Worm (Caenorhabditis elegans) whole organism, young adult: ENCODE results near the gene prp-9.
A peak's percentile ranks its signal among the peaks of the same experiment; 100 is the strongest.

Source experiments
- F10E7.11 ChIP-seq: sonication (generic microtip); optimal IDR thresholded peaks from 2 replicates; lab custom pipeline; 2017; ENCODE audit warnings: mild to moderate bottlenecking, missing genetic modification characterization, moderate library complexity, missing compliant biosample characterization
- F23B12.7 ChIP-seq: sonication (generic microtip); optimal IDR thresholded peaks from 2 replicates; lab custom pipeline; 2017; ENCODE audit warnings: missing genetic modification characterization, mild to moderate bottlenecking, missing compliant biosample characterization, antibody characterized with exemption, moderate library complexity; ENCODE audit not compliant: insufficient read depth
- F39B2.1 ChIP-seq: fragments of 200-800 bp; sonication (Bioruptor generic); IDR thresholded peaks from 2 replicates; pipeline ENCODE4 v1.3.6; 2022; ENCODE audit warnings: missing genetic modification reagents, missing genetic modification characterization, missing compliant biosample characterization
- F49E8.2 ChIP-seq: sonication (generic microtip); optimal IDR thresholded peaks from 3 replicates; lab custom pipeline; 2017; ENCODE audit warnings: missing genetic modification characterization, mild to moderate bottlenecking, missing compliant biosample characterization, antibody characterized with exemption, moderate library complexity; ENCODE audit not compliant: insufficient read depth
- F52B5.7 ChIP-seq: sonication (generic microtip); optimal IDR thresholded peaks from 2 replicates; lab custom pipeline; 2016; ENCODE audit warnings: mild to moderate bottlenecking, missing genetic modification characterization, missing compliant biosample characterization
- F55B11.4 ChIP-seq: sonication (generic microtip); optimal IDR thresholded peaks from 2 replicates; lab custom pipeline; 2016; ENCODE audit warnings: missing compliant biosample characterization, missing genetic modification characterization, borderline replicate concordance; ENCODE audit not compliant: insufficient read depth
- Y79H2A.3 ChIP-seq: fragments of 200-800 bp; sonication (Bioruptor generic); conservative IDR thresholded peaks from 2 replicates; pipeline ENCODE4 v1.3.6; 2022; ENCODE audit warnings: missing genetic modification reagents, missing genetic modification characterization, missing compliant biosample characterization
- akir-1 ChIP-seq: fragments of 200-800 bp; sonication (Bioruptor generic); optimal IDR thresholded peaks from 2 replicates; lab custom pipeline; 2018; ENCODE audit warnings: mild to moderate bottlenecking, missing genetic modification characterization, moderate library complexity, missing compliant biosample characterization
- ama-1 ChIP-seq, 3 experiments: fragments of 150-350 bp in 1 of 3; sonication (generic microtip) in 2 of 3; optimal IDR thresholded peaks; 2 replicates each; lab custom pipeline; 2014 to 2018; ENCODE audit warnings: missing biosample characterization in 2 of 3, missing genetic modification characterization in 2 of 3, missing genetic modification reagents in 2 of 3
- atf-7 ChIP-seq: sonication (generic microtip); optimal IDR thresholded peaks from 2 replicates; lab custom pipeline; 2017; ENCODE audit warnings: mild to moderate bottlenecking, missing genetic modification characterization, missing compliant biosample characterization
- attf-3 ChIP-seq: fragments of 200-800 bp; sonication (Bioruptor generic); conservative IDR thresholded peaks from 2 replicates; pipeline ENCODE4 v1.3.6; 2022; ENCODE audit warnings: missing genetic modification reagents, missing genetic modification characterization, missing compliant biosample characterization
- ccch-3 ChIP-seq: fragments of 200-800 bp; sonication (Bioruptor generic); optimal IDR thresholded peaks from 2 replicates; lab custom pipeline; 2018; ENCODE audit warnings: mild to moderate bottlenecking, missing genetic modification characterization, missing compliant biosample characterization
- cebp-1 ChIP-seq, 2 experiments: fragments of 200-800 bp in 1 of 2; sonication (Bioruptor generic) in 1 of 2; sonication (generic microtip) in 1 of 2; IDR thresholded peaks in 1 of 2; optimal IDR thresholded peaks in 1 of 2; 2 replicates each; pipeline versions ENCODE4 v1.3.6 to Lab custom; 2017 to 2022; ENCODE audit warnings: missing compliant biosample characterization in 2 of 2, missing genetic modification characterization in 2 of 2, mild to moderate bottlenecking in 1 of 2, missing genetic modification reagents in 1 of 2, moderate library complexity in 1 of 2
- cebp-2 ChIP-seq: fragments of 200-800 bp; sonication (Bioruptor generic); IDR thresholded peaks from 2 replicates; pipeline ENCODE4 v1.3.6; 2022; ENCODE audit warnings: missing genetic modification characterization, missing compliant biosample characterization
- ceh-100 ChIP-seq: fragments of 200-800 bp; sonication (Bioruptor generic); IDR thresholded peaks from 2 replicates; pipeline ENCODE4 v1.3.6; 2022; ENCODE audit warnings: missing genetic modification reagents, missing genetic modification characterization, missing compliant biosample characterization
- ceh-79 ChIP-seq: sonication (generic microtip); optimal IDR thresholded peaks from 2 replicates; lab custom pipeline; 2017; ENCODE audit warnings: mild to moderate bottlenecking, missing genetic modification characterization, missing compliant biosample characterization
- ceh-91 ChIP-seq: fragments of 200-800 bp; sonication (Bioruptor generic); IDR thresholded peaks from 2 replicates; pipeline ENCODE4 v1.3.6; 2022; ENCODE audit warnings: missing genetic modification reagents, missing genetic modification characterization, missing compliant biosample characterization
- dox-1 ChIP-seq: fragments of 200-800 bp; sonication (Bioruptor generic); IDR thresholded peaks from 2 replicates; pipeline ENCODE4 v1.3.6; 2022; ENCODE audit warnings: missing genetic modification reagents, missing genetic modification characterization, missing compliant biosample characterization
- efl-1 ChIP-seq: fragments of 150-350 bp; optimal IDR thresholded peaks from 2 replicates; lab custom pipeline; 2014; ENCODE audit warnings: missing biosample characterization, missing genetic modification reagents, missing genetic modification characterization
- egl-44 ChIP-seq: fragments of 200-800 bp; sonication (Bioruptor generic); IDR thresholded peaks from 2 replicates; pipeline ENCODE4 v1.3.6; 2022; ENCODE audit warnings: missing genetic modification reagents, missing genetic modification characterization, missing compliant biosample characterization
- him-1 ChIP-seq: sonication (generic microtip); optimal IDR thresholded peaks from 2 replicates; lab custom pipeline; 2016; ENCODE audit warnings: missing genotype, missing genetic modification reagents, missing genetic modification characterization, missing compliant biosample characterization
- hmg-20 ChIP-seq: fragments of 200-800 bp; sonication (Bioruptor generic); IDR thresholded peaks from 2 replicates; pipeline ENCODE4 v1.3.6; 2022; ENCODE audit warnings: missing genetic modification reagents, missing genetic modification characterization, missing compliant biosample characterization
- lag-1 ChIP-seq: fragments of 200-800 bp; sonication (Bioruptor generic); IDR thresholded peaks from 2 replicates; pipeline ENCODE4 v1.3.6; 2022; ENCODE audit warnings: missing genetic modification reagents, missing genetic modification characterization, missing compliant biosample characterization
- let-526 ChIP-seq: fragments of 200-800 bp; sonication (Bioruptor generic); IDR thresholded peaks from 2 replicates; pipeline ENCODE4 v1.3.6; 2022; ENCODE audit warnings: missing genetic modification reagents, missing genetic modification characterization, missing compliant biosample characterization
- lin-40 ChIP-seq: sonication (generic microtip); optimal IDR thresholded peaks from 2 replicates; lab custom pipeline; 2016; ENCODE audit warnings: missing genetic modification characterization, mild to moderate bottlenecking, missing compliant biosample characterization, missing genotype, missing genetic modification reagents
- lin-54 ChIP-seq: fragments of 200-800 bp; sonication (Bioruptor generic); optimal IDR thresholded peaks from 2 replicates; lab custom pipeline; 2018; ENCODE audit warnings: mild to moderate bottlenecking, missing genetic modification characterization, missing compliant biosample characterization
- lsl-1 ChIP-seq: fragments of 200-800 bp; sonication (Bioruptor generic); optimal IDR thresholded peaks from 2 replicates; lab custom pipeline; 2018; ENCODE audit warnings: mild to moderate bottlenecking, missing genetic modification characterization, moderate library complexity, missing compliant biosample characterization
- lsy-27 ChIP-seq: sonication (generic microtip); optimal IDR thresholded peaks from 2 replicates; lab custom pipeline; 2017; ENCODE audit warnings: missing genetic modification characterization, mild to moderate bottlenecking, missing compliant biosample characterization, antibody characterized with exemption, missing genotype, borderline replicate concordance; ENCODE audit not compliant: insufficient read depth
- madf-3 ChIP-seq: fragments of 200-800 bp; sonication (Bioruptor generic); IDR thresholded peaks from 2 replicates; pipeline ENCODE4 v1.3.6; 2022; ENCODE audit warnings: missing genetic modification reagents, missing genetic modification characterization, missing compliant biosample characterization
- mcd-1 ChIP-seq: fragments of 200-800 bp; sonication (Bioruptor generic); IDR thresholded peaks from 2 replicates; pipeline ENCODE4 v1.3.6; 2022; ENCODE audit warnings: missing genetic modification reagents, missing genetic modification characterization, missing compliant biosample characterization
- mel-28 ChIP-seq: sonication (generic microtip); optimal IDR thresholded peaks from 2 replicates; lab custom pipeline; 2016; ENCODE audit warnings: borderline replicate concordance, mild to moderate bottlenecking, missing genetic modification characterization, missing compliant biosample characterization
- mxl-1 ChIP-seq: sonication (generic microtip); optimal IDR thresholded peaks from 2 replicates; lab custom pipeline; 2016; ENCODE audit warnings: missing genetic modification characterization, missing compliant biosample characterization
- nfya-1 ChIP-seq: sonication (generic microtip); optimal IDR thresholded peaks from 2 replicates; lab custom pipeline; 2017; ENCODE audit warnings: antibody characterized with exemption, missing compliant biosample characterization, missing genetic modification characterization, borderline replicate concordance; ENCODE audit not compliant: insufficient read depth
- rcor-1 ChIP-seq: fragments of 200-800 bp; sonication (Bioruptor generic); IDR thresholded peaks from 2 replicates; pipeline ENCODE4 v1.3.6; 2022; ENCODE audit warnings: missing genetic modification reagents, missing genetic modification characterization, missing compliant biosample characterization
- sea-2 ChIP-seq: fragments of 200-800 bp; sonication (Bioruptor generic); IDR thresholded peaks from 2 replicates; pipeline ENCODE4 v1.3.6; 2022; ENCODE audit warnings: missing genetic modification characterization, missing compliant biosample characterization
- unc-130 ChIP-seq: sonication (generic microtip); optimal IDR thresholded peaks from 2 replicates; lab custom pipeline; 2016; ENCODE audit warnings: missing genetic modification reagents, missing genetic modification characterization, missing compliant biosample characterization
- zfh-2 ChIP-seq: fragments of 200-800 bp; sonication (Bioruptor generic); conservative IDR thresholded peaks from 2 replicates; pipeline ENCODE4 v1.3.6; 2022; ENCODE audit warnings: missing genetic modification reagents, missing genetic modification characterization, missing compliant biosample characterization
- ztf-3 ChIP-seq: fragments of 200-800 bp; sonication (Bioruptor generic); optimal IDR thresholded peaks from 2 replicates; lab custom pipeline; 2018; ENCODE audit warnings: mild to moderate bottlenecking, missing genetic modification characterization, missing compliant biosample characterization
- ztf-6 ChIP-seq: fragments of 200-800 bp; sonication (Bioruptor generic); IDR thresholded peaks from 2 replicates; pipeline ENCODE4 v1.3.6; 2022; ENCODE audit warnings: missing genetic modification reagents, missing genetic modification characterization, missing compliant biosample characterization

Gene prp-9

ce11 chrII:8569038-8569977 lies 44.1 kb upstream of the prp-9 start, which contains the start of the genes col-38 and rpl-5 (continued):
- TF ChIP-seq cebp-1 (GFP tag; IDR thresholded peaks at IDR 0.05; lab: Robert Waterston, UW), result peak; percentile 25; the same call in 1 of the 2 replicates
- TF ChIP-seq cebp-1 (tag; optimal IDR thresholded peaks at IDR 0.05; lab: Kevin White, UChicago), result peak; percentile 72
- TF ChIP-seq sea-2, result no peak
- TF ChIP-seq lin-54 (GFP tag; lab: Kevin White, UChicago), result peak; percentile 98
- TF ChIP-seq lsl-1, result peak; percentile 86
- no peak for TF ChIP-seq nfya-1 (tag; lab: Kevin White, UChicago)
- TF ChIP-seq F10E7.11 (tag; lab: Kevin White, UChicago), result no peak
- no peak for TF ChIP-seq mxl-1 (tag; lab: Kevin White, UChicago)
- peak; percentile 90 for TF ChIP-seq mcd-1
- no peak for TF ChIP-seq ceh-79 (tag; lab: Kevin White, UChicago)
- TF ChIP-seq ztf-6 (GFP tag; lab: Robert Waterston, UW), result no peak
- TF ChIP-seq F49E8.2, result peak; percentile 68
- no peak for TF ChIP-seq egl-44 (GFP tag; lab: Robert Waterston, UW)
- TF ChIP-seq unc-130 (GFP tag; lab: Kevin White, UChicago), result peak; percentile 16
- no peak for TF ChIP-seq hmg-20 (GFP tag; lab: Robert Waterston, UW)
- TF ChIP-seq ceh-91 (GFP tag; lab: Robert Waterston, UW), result peak; percentile 72
- TF ChIP-seq ceh-100 (GFP tag; lab: Robert Waterston, UW), result peak; percentile 48; the same call in 1 of the 2 replicates
- no peak for TF ChIP-seq atf-7 (tag; lab: Kevin White, UChicago)
- TF ChIP-seq lsy-27 (tag; lab: Kevin White, UChicago), result no peak
- no peak for TF ChIP-seq lag-1 (GFP tag; lab: Robert Waterston, UW)
- TF ChIP-seq rcor-1, result peak; percentile 69; the same call in 1 of the 2 replicates
- no peak for TF ChIP-seq F39B2.1 (GFP tag; lab: Robert Waterston, UW)
- peak; percentile 56 for TF ChIP-seq lin-40 (tag; lab: Kevin White, UChicago)
- peak; percentile 88 for TF ChIP-seq efl-1 (GFP tag; lab: Kevin White, UChicago)
- TF ChIP-seq ccch-3 (GFP tag; lab: Kevin White, UChicago), result no peak
- no peak for TF ChIP-seq F52B5.7 (tag; lab: Kevin White, UChicago)
- peak; percentile 96 for TF ChIP-seq F23B12.7
- TF ChIP-seq him-1 (tag; lab: Kevin White, UChicago), result peak; percentile 25
- no peak for TF ChIP-seq F55B11.4 (tag; lab: Kevin White, UChicago)
- TF ChIP-seq mel-28 (tag; lab: Kevin White, UChicago), result no peak
- TF ChIP-seq akir-1, result no peak
- TF ChIP-seq ztf-3 (GFP tag; lab: Kevin White, UChicago), result no peak
- TF ChIP-seq let-526 (GFP tag; lab: Robert Waterston, UW), result no peak
- TF ChIP-seq cebp-2 (GFP tag; lab: Robert Waterston, UW), result no peak

ce11 chrII:8568234-8568969 lies 43.2 kb upstream of the prp-9 start:
- TF ChIP-seq dox-1 (0 out of 2 replicates have a peak, but pooled peaks have one; percentile 43), ceh-79 (tag; lab: Kevin White, UChicago) (peak; percentile 36), ama-1 (optimal IDR thresholded peaks at IDR 0.05; lab: Kevin White, UChicago) (no peak), ama-1 (GFP tag; optimal IDR thresholded peaks at IDR 0.05; lab: Kevin White, UChicago) (no peak), madf-3 (GFP tag; lab: Robert Waterston, UW) (0 out of 2 replicates have a peak, but pooled peaks have one; percentile 41), zfh-2 (peak; percentile 56), attf-3 (GFP tag; lab: Robert Waterston, UW) (0 out of 2 replicates have a peak, but pooled peaks have one; percentile 13), Y79H2A.3 (no peak)
